Fruit fly (Drosophila melanogaster): ENCODE measurements around the gene CAHbeta.

The CAHbeta gene

DNA sequence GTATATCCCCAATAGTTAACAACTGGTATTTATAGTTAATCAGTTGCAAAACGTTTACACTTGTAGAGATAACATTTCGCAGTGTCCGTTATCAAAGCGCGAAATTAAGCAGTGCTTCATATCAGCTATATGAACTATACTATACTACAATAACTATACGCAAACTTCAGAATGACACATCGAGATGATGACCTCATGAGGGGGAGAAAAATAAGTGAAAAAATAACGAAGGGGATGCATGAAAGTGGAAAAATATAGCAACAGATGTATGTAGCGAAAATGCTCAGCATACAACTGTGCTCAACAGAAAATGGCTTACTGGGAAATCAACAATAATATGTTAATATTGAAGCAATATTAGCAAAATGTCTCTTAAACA lies 50.1 kb downstream of the CAHbeta start:
- no peak for TF ChIP-seq psq (optimal IDR thresholded peaks at IDR 0.05)
- no peak for TF ChIP-seq ttk (optimal IDR thresholded peaks at IDR 0.05)
- TF ChIP-seq h (optimal IDR thresholded peaks at IDR 0.05) = no peak
- TF ChIP-seq Myc (optimal IDR thresholded peaks at IDR 0.05) = no peak
- no peak for TF ChIP-seq insv (optimal IDR thresholded peaks at IDR 0.05)
- TF ChIP-seq Sin3A (optimal IDR thresholded peaks at IDR 0.05) = no peak

DNA sequence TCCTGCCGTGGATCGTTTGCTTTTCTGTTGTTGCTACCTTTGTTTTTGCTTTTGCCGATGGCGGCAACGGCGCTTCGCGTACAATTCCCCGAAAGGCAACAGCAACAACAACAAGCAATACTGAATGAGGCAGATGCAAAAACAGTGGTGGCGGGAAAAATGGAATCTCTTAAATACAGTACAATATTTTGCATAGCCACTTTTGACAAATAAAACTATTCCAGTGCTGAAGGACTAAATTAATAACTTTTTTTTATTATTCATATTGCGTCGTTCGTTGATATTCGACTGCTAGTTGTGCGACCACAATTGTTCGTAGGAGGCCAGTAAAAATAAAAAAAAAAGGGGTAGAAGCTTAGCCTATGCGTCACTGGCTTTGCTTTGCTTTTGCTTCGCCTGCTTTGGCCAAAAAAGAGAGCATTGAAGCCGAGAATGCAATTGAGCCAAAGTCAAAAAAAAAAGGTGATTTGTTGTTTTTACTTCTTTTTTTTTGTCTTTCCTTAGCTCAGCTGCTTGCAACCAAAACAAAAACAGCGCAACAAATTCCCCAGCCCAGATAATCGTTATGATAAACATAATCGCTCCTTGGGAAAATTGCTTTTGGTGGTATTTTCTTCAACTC lies 51.2 kb downstream of the CAHbeta start:
- TF ChIP-seq insv (optimal IDR thresholded peaks at IDR 0.05) = no peak
- TF ChIP-seq Myc (optimal IDR thresholded peaks at IDR 0.05) = no peak
- TF ChIP-seq ttk (optimal IDR thresholded peaks at IDR 0.05) = no peak
- TF ChIP-seq psq (optimal IDR thresholded peaks at IDR 0.05) = no peak
- no peak for TF ChIP-seq h (optimal IDR thresholded peaks at IDR 0.05)
- no peak for TF ChIP-seq Sin3A (optimal IDR thresholded peaks at IDR 0.05)
